Fruit fly (Drosophila melanogaster): ENCODE measurements around the gene Stip1.

Stip1 gene

DNA sequence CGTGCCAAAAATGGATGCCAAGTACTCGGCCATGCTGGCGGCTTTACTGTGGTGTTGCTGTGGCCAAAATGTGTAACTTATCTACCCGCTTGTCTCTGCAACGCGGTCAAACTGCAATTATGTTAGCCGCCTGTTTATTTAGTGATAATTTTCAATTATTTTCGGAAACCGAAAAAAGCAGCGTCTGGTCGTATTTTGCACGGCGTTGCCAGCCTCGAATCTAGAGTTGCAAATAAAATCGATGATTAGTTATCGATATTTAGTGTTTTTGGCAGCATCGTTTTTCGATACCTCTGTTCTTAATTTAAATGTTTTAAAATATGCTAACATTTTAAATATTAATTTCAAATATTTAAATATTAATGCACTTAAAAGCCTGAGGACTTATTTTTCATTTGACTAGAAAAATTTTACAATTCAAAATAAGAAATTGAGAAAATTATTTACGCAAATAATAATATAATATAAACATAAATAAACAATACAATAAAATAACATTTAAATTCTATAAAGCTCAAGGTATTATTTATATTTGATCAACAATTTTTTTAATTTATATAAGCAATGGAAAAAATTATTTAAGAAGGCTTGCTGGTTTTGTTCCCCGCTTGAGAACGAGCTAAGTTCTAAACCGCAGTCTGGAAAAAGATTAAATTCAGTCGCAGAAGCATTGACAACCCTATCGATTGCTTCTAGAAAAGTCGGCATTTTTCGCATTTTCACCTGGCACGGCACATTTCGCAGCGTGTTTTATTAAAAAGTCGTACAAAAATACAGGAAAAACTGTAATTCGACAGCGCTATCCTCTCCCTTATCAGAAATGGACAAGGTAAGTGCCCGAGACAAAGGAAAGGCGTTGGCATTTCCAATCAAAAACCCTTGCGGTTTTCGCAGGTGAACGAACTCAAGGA, at the start of gene Stip1, which contains the start of gene U2af38:
TSS of gene Stip1 (plus strand) at position 671 of the 911 bp plus-strand sequence.
TSS of gene U2af38 (minus strand) at position 230 of the 911 bp plus-strand sequence.
- TF ChIP-seq EcR (GFP tag; optimal IDR thresholded peaks at IDR 0.05) (peak; percentile 99), Ets98B (GFP tag; IDR thresholded peaks at IDR 0.05) (no peak)

- TF ChIP-seq Ets98B (GFP tag; IDR thresholded peaks at IDR 0.05) (peak; percentile 88), CG9948 (tag; optimal IDR thresholded peaks at IDR 0.05) (no peak), CG8301 (tag; optimal IDR thresholded peaks at IDR 0.05) (peak; percentile 25), CG15710 (tag; optimal IDR thresholded peaks at IDR 0.05) (peak; percentile 61), CG4496 (GFP tag; IDR thresholded peaks at IDR 0.05) (peak; percentile 87; the same call in 2 of the 3 replicates), D1 (tag; optimal IDR thresholded peaks at IDR 0.05) (no peak), fd96Ca (GFP tag; IDR thresholded peaks at IDR 0.05) (peak; percentile 82), CG17806 (tag; optimal IDR thresholded peaks at IDR 0.05) (peak; percentile 41), Pif1A (GFP tag; optimal IDR thresholded peaks at IDR 0.05) (peak; percentile 80), gl (tag; optimal IDR thresholded peaks at IDR 0.05) (peak; percentile 86), Pif1B (GFP tag; optimal IDR thresholded peaks at IDR 0.05) (peak; percentile 76), rn (GFP tag; IDR thresholded peaks at IDR 0.05) (peak; percentile 20; the same call in 1 of the 2 replicates), CG14655 (GFP tag; optimal IDR thresholded peaks at IDR 0.05) (peak; percentile 50), CG8159 (tag; optimal IDR thresholded peaks at IDR 0.05) (peak; percentile 54), EcR (GFP tag; optimal IDR thresholded peaks at IDR 0.05) (peak; percentile 84), CG10348 (GFP tag; IDR thresholded peaks at IDR 0.05) (no peak), Snoo (tag; optimal IDR thresholded peaks at IDR 0.05) (peak; percentile 55), CG12605 (GFP tag; IDR thresholded peaks at IDR 0.05) (peak; percentile 95), CG32121 (GFP tag; IDR thresholded peaks at IDR 0.05) (peak; percentile 85; the same call in 1 of the 2 replicates), CG34367 (tag; optimal IDR thresholded peaks at IDR 0.05) (peak; percentile 58), CG13204 (GFP tag; optimal IDR thresholded peaks at IDR 0.05) (peak; percentile 90)
Observed at dm6 chr2L:246656-247340, 48.1 kb upstream of the Stip1 start.

DNA sequence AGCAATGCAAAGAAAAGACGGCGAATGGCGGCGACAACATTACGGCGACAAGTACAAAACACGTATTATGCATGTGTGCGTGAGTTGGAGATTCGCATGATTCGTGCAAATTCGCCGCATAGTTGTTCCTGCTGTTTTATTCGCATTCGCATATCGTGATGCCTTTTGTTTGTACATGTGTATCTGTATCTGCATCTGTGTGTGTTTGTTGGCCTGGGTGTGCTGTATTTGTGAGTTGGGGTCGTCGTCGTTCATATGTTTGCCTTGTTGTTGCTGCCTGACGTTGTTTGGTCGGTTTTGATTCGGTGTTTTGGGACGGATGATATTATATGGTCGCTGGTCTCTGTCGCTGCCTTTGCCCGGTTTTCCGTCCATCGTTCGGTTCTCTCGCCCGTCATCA, 47.5 kb upstream of the Stip1 start:
- no peak for TF ChIP-seq Snoo (tag; optimal IDR thresholded peaks at IDR 0.05)
- peak; percentile 94 for TF ChIP-seq EcR (GFP tag; optimal IDR thresholded peaks at IDR 0.05)
- TF ChIP-seq CG14655 (GFP tag; optimal IDR thresholded peaks at IDR 0.05), result no peak

dm6 chr2L:247845-248473, 47.0 kb upstream of the Stip1 start:
- TF ChIP-seq D1 (tag; optimal IDR thresholded peaks at IDR 0.05) (peak; percentile 24), CG12605 (GFP tag; IDR thresholded peaks at IDR 0.05) (no peak), CG32121 (GFP tag; IDR thresholded peaks at IDR 0.05) (0 out of 2 replicates have a peak, but pooled peaks have one; percentile 32), Ets98B (GFP tag; IDR thresholded peaks at IDR 0.05) (peak; percentile 56; the same call in 1 of the 2 replicates), CG9948 (tag; optimal IDR thresholded peaks at IDR 0.05) (peak; percentile 67), CG14655 (GFP tag; optimal IDR thresholded peaks at IDR 0.05) (peak; percentile 80), CG8301 (tag; optimal IDR thresholded peaks at IDR 0.05) (peak; percentile 53), CG17806 (tag; optimal IDR thresholded peaks at IDR 0.05) (peak; percentile 46), EcR (GFP tag; optimal IDR thresholded peaks at IDR 0.05) (no peak), Snoo (tag; optimal IDR thresholded peaks at IDR 0.05) (peak; percentile 70), fd96Ca (GFP tag; IDR thresholded peaks at IDR 0.05) (peak; percentile 35; the same call in 1 of the 3 replicates), Pif1A (GFP tag; optimal IDR thresholded peaks at IDR 0.05) (peak; percentile 55), CG34367 (tag; optimal IDR thresholded peaks at IDR 0.05) (peak; percentile 40), rn (GFP tag; IDR thresholded peaks at IDR 0.05) (no peak), CG10348 (GFP tag; IDR thresholded peaks at IDR 0.05) (no peak), CG4496 (GFP tag; IDR thresholded peaks at IDR 0.05) (peak; percentile 55), gl (tag; optimal IDR thresholded peaks at IDR 0.05) (no peak), CG8159 (tag; optimal IDR thresholded peaks at IDR 0.05) (peak; percentile 77), CG15710 (tag; optimal IDR thresholded peaks at IDR 0.05) (peak; percentile 55), Pif1B (GFP tag; optimal IDR thresholded peaks at IDR 0.05) (peak; percentile 77), CG13204 (GFP tag; optimal IDR thresholded peaks at IDR 0.05) (no peak)

dm6 chr2L:248592-248991, 46.3 kb upstream of the Stip1 start:
- no peak for TF ChIP-seq CG34367 (tag; optimal IDR thresholded peaks at IDR 0.05)
- no peak for TF ChIP-seq CG12605 (GFP tag; IDR thresholded peaks at IDR 0.05)
- TF ChIP-seq CG8301 (tag; optimal IDR thresholded peaks at IDR 0.05), result no peak
- TF ChIP-seq D1 (tag; optimal IDR thresholded peaks at IDR 0.05), result no peak
- TF ChIP-seq Pif1B (GFP tag; optimal IDR thresholded peaks at IDR 0.05), result no peak

Measured in whole organism, pupa.